Fruit fly (Drosophila melanogaster) whole organism, pupa: ENCODE results near the gene Slc25A46b.

ENCODE experiments used
- CG12605 ChIP-seq: fragments of 200-800 bp; sonication (Bioruptor generic); IDR thresholded peaks from 2 replicates; pipeline ENCODE4 v1.3.6; 2022; ENCODE audit warnings: missing biosample characterization, missing genetic modification characterization
- CG14655 ChIP-seq: fragments of 200-800 bp; sonication (Bioruptor generic); optimal IDR thresholded peaks from 3 replicates; lab custom pipeline; 2017; ENCODE audit warnings: mild to moderate bottlenecking, missing biosample characterization, missing genetic modification reagents, missing genetic modification characterization
- CG17806 ChIP-seq: fragments of 200-800 bp; sonication (Bioruptor generic); optimal IDR thresholded peaks from 2 replicates; lab custom pipeline; 2018; ENCODE audit warnings: missing biosample characterization, mild to moderate bottlenecking, missing genetic modification characterization, moderate library complexity
- CG32121 ChIP-seq: fragments of 200-800 bp; sonication (Bioruptor generic); IDR thresholded peaks from 2 replicates; pipeline ENCODE4 v1.3.6; 2022; ENCODE audit warnings: missing biosample characterization, missing genetic modification characterization
- CG34367 ChIP-seq: fragments of 200-800 bp; sonication (Bioruptor generic); optimal IDR thresholded peaks from 2 replicates; lab custom pipeline; 2018; ENCODE audit warnings: missing biosample characterization, mild to moderate bottlenecking, missing genetic modification characterization
- CG4496 ChIP-seq: fragments of 200-800 bp; sonication (Bioruptor generic); IDR thresholded peaks from 3 replicates; pipeline ENCODE4 v1.3.6; 2022; ENCODE audit warnings: missing biosample characterization, missing genetic modification characterization
- CG8159 ChIP-seq: fragments of 200-800 bp; sonication (Bioruptor generic); optimal IDR thresholded peaks from 3 replicates; lab custom pipeline; 2018; ENCODE audit warnings: missing biosample characterization, mild to moderate bottlenecking, missing genetic modification characterization, moderate library complexity
- CG8301 ChIP-seq: fragments of 200-800 bp; sonication (Bioruptor generic); optimal IDR thresholded peaks from 2 replicates; lab custom pipeline; 2018; ENCODE audit warnings: missing biosample characterization, mild to moderate bottlenecking, missing genetic modification characterization
- CG9948 ChIP-seq: fragments of 200-800 bp; sonication (Bioruptor generic); optimal IDR thresholded peaks from 2 replicates; lab custom pipeline; 2018; ENCODE audit warnings: missing biosample characterization, mild to moderate bottlenecking, missing genetic modification characterization, moderate library complexity
- D1 ChIP-seq: fragments of 200-800 bp; sonication (Bioruptor generic); optimal IDR thresholded peaks from 2 replicates; lab custom pipeline; 2018; ENCODE audit warnings: missing biosample characterization, mild to moderate bottlenecking, missing genetic modification characterization, moderate library complexity
- Ets98B ChIP-seq: fragments of 200-800 bp; sonication (Bioruptor generic); IDR thresholded peaks from 2 replicates; pipeline ENCODE4 v1.3.6; 2022; ENCODE audit warnings: missing biosample characterization, missing genetic modification characterization
- Snoo ChIP-seq: fragments of 200-800 bp; sonication (Bioruptor generic); optimal IDR thresholded peaks from 3 replicates; lab custom pipeline; 2017; ENCODE audit warnings: missing biosample characterization, mild to moderate bottlenecking, missing genetic modification characterization, inconsistent platforms

DNA sequence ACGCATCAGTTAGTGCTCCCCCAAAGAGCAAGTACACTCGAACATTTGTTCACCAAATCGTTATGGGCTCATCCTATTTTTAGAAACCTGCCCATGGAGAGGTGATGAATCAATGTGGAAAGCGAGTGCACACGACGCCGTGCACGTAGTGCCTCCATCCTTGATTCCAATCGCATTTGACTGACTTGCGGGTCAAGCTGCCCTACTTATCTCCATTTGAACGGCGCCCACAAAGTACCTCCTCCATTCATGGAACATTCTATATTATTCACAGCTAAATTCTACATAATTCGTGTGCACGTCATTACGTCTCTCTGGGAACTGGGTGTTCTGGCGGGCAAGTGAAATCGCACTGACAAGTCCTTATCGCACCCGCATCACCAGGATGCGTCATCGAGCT lies 46.8 kb downstream of the Slc25A46b start:
- TF ChIP-seq CG17806 (tag; lab: Kevin White, UChicago) (no peak), Ets98B (no peak), CG8159 (tag; lab: Kevin White, UChicago) (no peak), CG8301 (no peak), CG4496 (GFP tag; lab: Robert Waterston, UW) (no peak), CG34367 (no peak), CG14655 (no peak), Snoo (tag; lab: Kevin White, UChicago) (no peak), CG12605 (GFP tag; lab: Robert Waterston, UW) (no peak), CG32121 (GFP tag; lab: Robert Waterston, UW) (no peak), D1 (tag; lab: Kevin White, UChicago) (no peak), CG9948 (tag; lab: Kevin White, UChicago) (no peak)
